Fruit fly (Drosophila melanogaster) whole organism, embryonic: ENCODE measurements around the gene kirre.

Source experiments
- ATbp ChIP-seq: fragments of 200-800 bp; sonication (Bioruptor generic); optimal IDR thresholded peaks from 2 replicates; lab custom pipeline; 2017; ENCODE audit warnings: missing biosample characterization, mild to moderate bottlenecking, missing genetic modification characterization, missing genetic modification reagents
- Abd-B ChIP-seq: fragments of 200-800 bp; sonication (Bioruptor generic); optimal IDR thresholded peaks from 2 replicates; lab custom pipeline; 2018; ENCODE audit warnings: missing biosample characterization, mild to moderate bottlenecking, missing genetic modification characterization, moderate library complexity
- Ada2b ChIP-seq: fragments of 200-800 bp; sonication (Bioruptor generic); IDR thresholded peaks from 2 replicates; pipeline ENCODE4 v1.3.6; 2022; ENCODE audit warnings: missing biosample characterization, missing genetic modification characterization
- Antp ChIP-seq: fragments of 200-800 bp; sonication (Bioruptor generic); optimal IDR thresholded peaks from 3 replicates; lab custom pipeline; 2016; ENCODE audit warnings: missing biosample characterization, missing genetic modification characterization
- CG1024 ChIP-seq: fragments of 200-800 bp; sonication (Bioruptor generic); IDR thresholded peaks from 2 replicates; pipeline ENCODE4 v1.3.6; 2022; ENCODE audit warnings: missing biosample characterization, missing genetic modification characterization
- CG10274 ChIP-seq: fragments of 200-800 bp; sonication (Bioruptor generic); optimal IDR thresholded peaks from 3 replicates; lab custom pipeline; 2017; ENCODE audit warnings: missing biosample characterization, mild to moderate bottlenecking, missing genetic modification characterization
- CG10543 ChIP-seq: fragments of 200-800 bp; sonication (Bioruptor generic); optimal IDR thresholded peaks from 3 replicates; lab custom pipeline; 2017; ENCODE audit warnings: missing biosample characterization, mild to moderate bottlenecking, missing genetic modification characterization, moderate library complexity
- CG12391 ChIP-seq: fragments of 200-800 bp; sonication (Bioruptor generic); optimal IDR thresholded peaks from 3 replicates; lab custom pipeline; 2018; ENCODE audit warnings: missing biosample characterization, mild to moderate bottlenecking, missing genetic modification characterization, moderate library complexity
- CG13424 ChIP-seq: fragments of 200-800 bp; sonication (Bioruptor generic); optimal IDR thresholded peaks from 2 replicates; lab custom pipeline; 2019; ENCODE audit warnings: missing biosample characterization, mild to moderate bottlenecking, missing genetic modification characterization, moderate library complexity
- CG13775 ChIP-seq: fragments of 200-800 bp; sonication (Bioruptor generic); optimal IDR thresholded peaks from 3 replicates; lab custom pipeline; 2017; ENCODE audit warnings: missing biosample characterization, mild to moderate bottlenecking, missing genetic modification characterization
- CG13894 ChIP-seq: fragments of 200-800 bp; sonication (Bioruptor generic); optimal IDR thresholded peaks from 3 replicates; lab custom pipeline; 2018; ENCODE audit warnings: missing biosample characterization, mild to moderate bottlenecking, missing genetic modification characterization, moderate library complexity
- CG15011 ChIP-seq: fragments of 200-800 bp; sonication (Bioruptor generic); optimal IDR thresholded peaks from 3 replicates; lab custom pipeline; 2018; ENCODE audit warnings: missing biosample characterization, mild to moderate bottlenecking, missing genetic modification characterization
- CG16813 ChIP-seq: fragments of 200-800 bp; sonication (Bioruptor generic); IDR thresholded peaks from 3 replicates; pipeline ENCODE4 v1.3.6; 2022; ENCODE audit warnings: missing biosample characterization, missing genetic modification characterization; ENCODE audit not compliant: partially characterized antibody
- CG16815 ChIP-seq: fragments of 200-800 bp; sonication (Bioruptor generic); optimal IDR thresholded peaks from 3 replicates; lab custom pipeline; 2017; ENCODE audit warnings: missing biosample characterization, mild to moderate bottlenecking, missing genetic modification characterization
- CG17912 ChIP-seq: fragments of 200-800 bp; sonication (Bioruptor generic); optimal IDR thresholded peaks from 2 replicates; lab custom pipeline; 2018; ENCODE audit warnings: missing biosample characterization, mild to moderate bottlenecking, missing genetic modification characterization
- CG1792 ChIP-seq: fragments of 200-800 bp; sonication (Bioruptor generic); optimal IDR thresholded peaks from 2 replicates; lab custom pipeline; 2016; ENCODE audit warnings: missing biosample characterization, missing genetic modification characterization
- CG2678 ChIP-seq: fragments of 200-800 bp; sonication (Bioruptor generic); optimal IDR thresholded peaks from 3 replicates; lab custom pipeline; 2019; ENCODE audit warnings: missing biosample characterization, mild to moderate bottlenecking, missing genetic modification characterization, moderate library complexity
- CG31441 ChIP-seq: fragments of 200-800 bp; sonication (Bioruptor generic); IDR thresholded peaks from 2 replicates; pipeline ENCODE4 v1.3.6; 2022; ENCODE audit warnings: missing biosample characterization, missing genetic modification characterization
- CG34224 ChIP-seq: fragments of 200-800 bp; sonication (Bioruptor generic); IDR thresholded peaks from 3 replicates; pipeline ENCODE4 v1.3.6; 2022; ENCODE audit warnings: missing biosample characterization, missing genetic modification characterization; ENCODE audit not compliant: partially characterized antibody
- CG9609 ChIP-seq: fragments of 200-800 bp; sonication (Bioruptor generic); optimal IDR thresholded peaks from 3 replicates; lab custom pipeline; 2016; ENCODE audit warnings: missing biosample characterization, missing genetic modification characterization
- CG9727 ChIP-seq: fragments of 200-800 bp; sonication (Bioruptor generic); optimal IDR thresholded peaks from 3 replicates; lab custom pipeline; 2017; ENCODE audit warnings: missing biosample characterization, mild to moderate bottlenecking, missing genetic modification characterization
- CkIIα-i1 ChIP-seq: fragments of 200-800 bp; sonication (Bioruptor generic); IDR thresholded peaks from 2 replicates; pipeline ENCODE4 v1.3.6; 2022; ENCODE audit warnings: missing biosample characterization, missing genetic modification characterization
- CoRest ChIP-seq: fragments of 200-800 bp; sonication (Bioruptor generic); optimal IDR thresholded peaks from 3 replicates; lab custom pipeline; 2018; ENCODE audit warnings: missing biosample characterization, mild to moderate bottlenecking, missing genetic modification characterization, moderate library complexity
- Dll ChIP-seq: fragments of 200-800 bp; sonication (Bioruptor generic); IDR thresholded peaks from 4 replicates; pipeline ENCODE4 v1.3.6; 2022; ENCODE audit warnings: missing biosample characterization, missing genetic modification characterization; ENCODE audit not compliant: partially characterized antibody
- E2f2 ChIP-seq: fragments of 200-800 bp; sonication (Bioruptor generic); IDR thresholded peaks from 2 replicates; pipeline ENCODE4 v1.3.6; 2022; ENCODE audit warnings: missing biosample characterization, missing genetic modification characterization
- HLH54F ChIP-seq: fragments of 200-800 bp; sonication (Bioruptor generic); optimal IDR thresholded peaks from 3 replicates; lab custom pipeline; 2016; ENCODE audit warnings: missing biosample characterization, missing genetic modification characterization
- Hand ChIP-seq: fragments of 200-800 bp; sonication (Bioruptor generic); optimal IDR thresholded peaks from 2 replicates; lab custom pipeline; 2017; ENCODE audit warnings: mild to moderate bottlenecking, missing biosample characterization, missing genetic modification reagents, missing genetic modification characterization
- Hmx ChIP-seq: fragments of 200-800 bp; sonication (Bioruptor generic); optimal IDR thresholded peaks from 2 replicates; lab custom pipeline; 2016; ENCODE audit warnings: missing biosample characterization, missing genetic modification characterization
- Hsf ChIP-seq: fragments of 200-800 bp; sonication (Bioruptor generic); optimal IDR thresholded peaks from 3 replicates; lab custom pipeline; 2016; ENCODE audit warnings: missing biosample characterization, missing genetic modification characterization
- Med ChIP-seq: fragments of 200-800 bp; sonication (Bioruptor generic); peaks from one replicate; lab custom pipeline; 2016; ENCODE audit warnings: missing biosample characterization, missing genetic modification characterization, mild to moderate bottlenecking, inconsistent platforms, moderate library complexity
- Sox100B ChIP-seq: fragments of 200-800 bp; sonication (Bioruptor generic); optimal IDR thresholded peaks from 3 replicates; lab custom pipeline; 2018; ENCODE audit warnings: missing biosample characterization, mild to moderate bottlenecking, missing genetic modification characterization
- aop ChIP-seq: fragments of 200-800 bp; sonication (Bioruptor generic); IDR thresholded peaks from 2 replicates; pipeline ENCODE4 v1.3.6; 2022; ENCODE audit warnings: missing biosample characterization, missing genetic modification characterization
- az2 ChIP-seq: fragments of 200-800 bp; sonication (Bioruptor generic); optimal IDR thresholded peaks from 3 replicates; lab custom pipeline; 2016; ENCODE audit warnings: missing biosample characterization, missing genetic modification characterization
- ci ChIP-seq: fragments of 200-800 bp; sonication (Bioruptor generic); IDR thresholded peaks from 3 replicates; pipeline ENCODE4 v1.3.6; 2022; ENCODE audit warnings: missing biosample characterization, missing genetic modification characterization
- corto ChIP-seq: fragments of 200-800 bp; sonication (Bioruptor generic); optimal IDR thresholded peaks from 2 replicates; lab custom pipeline; 2016; ENCODE audit warnings: missing biosample characterization, mild to moderate bottlenecking, missing genetic modification characterization, moderate library complexity
- crc ChIP-seq: fragments of 200-800 bp; sonication (Bioruptor generic); optimal IDR thresholded peaks from 2 replicates; lab custom pipeline; 2016; ENCODE audit warnings: missing biosample characterization, missing genetic modification characterization
- dan ChIP-seq: fragments of 200-800 bp; sonication (Bioruptor generic); IDR thresholded peaks from 2 replicates; pipeline ENCODE4 v1.3.6; 2022; ENCODE audit warnings: missing biosample characterization, missing genetic modification characterization
- fd3F ChIP-seq: fragments of 200-800 bp; sonication (Bioruptor generic); optimal IDR thresholded peaks from 2 replicates; lab custom pipeline; 2018; ENCODE audit warnings: missing biosample characterization, mild to moderate bottlenecking, missing genetic modification characterization, moderate library complexity
- fd64A ChIP-seq: fragments of 200-800 bp; sonication (Bioruptor generic); optimal IDR thresholded peaks from 3 replicates; lab custom pipeline; 2018; ENCODE audit warnings: missing biosample characterization, mild to moderate bottlenecking, missing genetic modification characterization
- fu2 ChIP-seq: fragments of 200-800 bp; sonication (Bioruptor generic); optimal IDR thresholded peaks from 2 replicates; lab custom pipeline; 2016; ENCODE audit warnings: missing biosample characterization, missing genetic modification characterization
- lab ChIP-seq: fragments of 200-800 bp; sonication (Bioruptor generic); optimal IDR thresholded peaks from 3 replicates; lab custom pipeline; 2017; ENCODE audit warnings: missing biosample characterization, missing genetic modification characterization, mild to moderate bottlenecking, moderate library complexity, missing genetic modification reagents
- onecut ChIP-seq: fragments of 200-800 bp; sonication (Bioruptor generic); IDR thresholded peaks from 2 replicates; pipeline ENCODE4 v1.3.6; 2022; ENCODE audit warnings: missing biosample characterization, missing genetic modification characterization
- phol ChIP-seq: fragments of 200-800 bp; sonication (Bioruptor generic); optimal IDR thresholded peaks from 3 replicates; lab custom pipeline; 2018; ENCODE audit warnings: missing biosample characterization, mild to moderate bottlenecking, missing genetic modification characterization, moderate library complexity
- ranshi ChIP-seq: fragments of 200-800 bp; sonication (Bioruptor generic); IDR thresholded peaks from 2 replicates; pipeline ENCODE4 v1.3.6; 2022; ENCODE audit warnings: missing biosample characterization, missing genetic modification characterization
- ro ChIP-seq: fragments of 200-800 bp; sonication (Bioruptor generic); IDR thresholded peaks from 2 replicates; pipeline ENCODE4 v1.3.6; 2022; ENCODE audit warnings: missing biosample characterization, missing genetic modification characterization
- sens ChIP-seq: fragments of 200-800 bp; sonication (Bioruptor generic); peaks from one replicate; lab custom pipeline; 2016; ENCODE audit warnings: missing biosample characterization, missing genetic modification characterization
- stwl ChIP-seq: fragments of 200-800 bp; sonication (Bioruptor generic); optimal IDR thresholded peaks from 3 replicates; lab custom pipeline; 2018; ENCODE audit warnings: missing biosample characterization, mild to moderate bottlenecking, missing genetic modification characterization, moderate library complexity
- tup ChIP-seq: fragments of 200-800 bp; sonication (Bioruptor generic); optimal IDR thresholded peaks from 2 replicates; lab custom pipeline; 2016; ENCODE audit warnings: missing biosample characterization, mild to moderate bottlenecking, missing genetic modification characterization, moderate library complexity
- wor ChIP-seq: fragments of 200-800 bp; sonication (Bioruptor generic); IDR thresholded peaks from 2 replicates; pipeline ENCODE4 v1.3.6; 2022; ENCODE audit warnings: missing biosample characterization, missing genetic modification characterization
- zfh1 ChIP-seq: fragments of 200-800 bp; sonication (Bioruptor generic); IDR thresholded peaks from 3 replicates; pipeline ENCODE4 v1.3.6; 2022; ENCODE audit warnings: missing biosample characterization, missing genetic modification characterization

Gene kirre

DNA sequence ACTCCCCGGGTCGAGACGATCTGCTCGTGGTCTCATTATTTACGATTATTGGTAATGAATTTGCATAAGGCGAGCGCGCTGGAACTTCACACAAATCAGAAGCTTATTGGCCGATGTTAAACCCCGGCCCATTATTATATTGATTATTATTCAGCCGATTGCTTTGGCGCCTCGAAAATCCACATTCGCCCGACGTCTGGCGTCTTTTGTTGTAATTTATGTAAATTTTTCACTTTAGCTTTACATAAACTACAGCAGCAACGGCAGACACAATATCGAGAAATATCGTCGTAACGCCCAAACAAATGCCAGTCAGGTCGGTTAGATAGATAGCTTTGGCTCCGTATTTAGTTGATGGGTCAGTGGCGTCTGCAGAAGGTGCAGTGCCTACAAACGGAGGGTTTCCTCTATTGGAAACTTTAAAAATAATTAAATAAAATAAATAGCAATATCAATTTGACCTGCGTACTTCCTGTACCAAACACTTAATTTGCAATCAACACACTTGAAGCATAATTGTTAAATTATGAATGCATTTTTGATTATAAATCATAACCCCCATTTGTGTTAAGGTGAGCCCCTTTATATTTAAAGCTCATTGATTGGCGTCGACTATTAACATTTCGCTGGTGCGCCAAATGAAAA lies 279.3 kb downstream of the kirre start (continued):
- TF ChIP-seq CG31441 (GFP tag; lab: Robert Waterston, UW) = peak; percentile 76
- no peak for TF ChIP-seq CG16813 (GFP tag; lab: Robert Waterston, UW)
- no peak for TF ChIP-seq Antp (GFP tag; lab: Kevin White, UChicago)
- TF ChIP-seq Dll = no peak
- no peak for TF ChIP-seq CG13775 (GFP tag; lab: Kevin White, UChicago)
- peak; percentile 71 for TF ChIP-seq Ada2b
- TF ChIP-seq CG10274 (GFP tag; lab: Kevin White, UChicago) = no peak
- TF ChIP-seq CkIIα-i1 (GFP tag; lab: Robert Waterston, UW) = no peak
- no peak for TF ChIP-seq fu2 (GFP tag; lab: Kevin White, UChicago)
- TF ChIP-seq Abd-B (GFP tag; lab: Kevin White, UChicago) = peak; percentile 63
- no peak for TF ChIP-seq HLH54F (GFP tag; lab: Kevin White, UChicago)
- peak; percentile 30 for TF ChIP-seq az2 (GFP tag; lab: Kevin White, UChicago)
- peak; percentile 73 for TF ChIP-seq CG13424
- TF ChIP-seq CG13894 (tag; lab: Kevin White, UChicago) = peak; percentile 87
- peak; percentile 66 for TF ChIP-seq Med
- no peak for TF ChIP-seq E2f2
- no peak for TF ChIP-seq dan
- peak; percentile 68 for TF ChIP-seq ci (GFP tag; lab: Robert Waterston, UW)
- no peak for TF ChIP-seq crc (GFP tag; lab: Kevin White, UChicago)
- TF ChIP-seq Sox100B (GFP tag; lab: Kevin White, UChicago) = peak; percentile 65
- TF ChIP-seq wor (GFP tag; lab: Robert Waterston, UW) = no peak
- TF ChIP-seq fd3F (GFP tag; lab: Kevin White, UChicago) = peak; percentile 56
- TF ChIP-seq ranshi (GFP tag; lab: Robert Waterston, UW) = peak; percentile 43; the same call in 1 of the 2 replicates
- TF ChIP-seq sens (GFP tag; lab: Kevin White, UChicago) = peak; percentile 53
- TF ChIP-seq CG34224 = no peak
- TF ChIP-seq aop (GFP tag; lab: Robert Waterston, UW) = no peak
- no peak for TF ChIP-seq CG1792
- TF ChIP-seq CG9727 (GFP tag; lab: Kevin White, UChicago) = no peak
- TF ChIP-seq CG17912 (GFP tag; lab: Kevin White, UChicago) = no peak
- no peak for TF ChIP-seq stwl
- TF ChIP-seq onecut (GFP tag; lab: Robert Waterston, UW) = 0 out of 2 replicates have a peak, but pooled peaks have one; percentile 5
- TF ChIP-seq CG9609 (GFP tag; lab: Kevin White, UChicago) = no peak
- TF ChIP-seq corto (GFP tag; lab: Kevin White, UChicago) = no peak
- no peak for TF ChIP-seq CG1024
- TF ChIP-seq ro = no peak
- TF ChIP-seq Hsf (GFP tag; lab: Kevin White, UChicago) = no peak
- no peak for TF ChIP-seq Hmx (GFP tag; lab: Kevin White, UChicago)
- TF ChIP-seq CG2678 (tag; lab: Kevin White, UChicago) = peak; percentile 77
- no peak for TF ChIP-seq CG15011 (GFP tag; lab: Kevin White, UChicago)
- peak; percentile 56 for TF ChIP-seq phol (tag; lab: Kevin White, UChicago)
- TF ChIP-seq zfh1 (GFP tag; lab: Robert Waterston, UW) = no peak
- peak; percentile 25 for TF ChIP-seq tup (GFP tag; lab: Kevin White, UChicago)
- peak; percentile 70 for TF ChIP-seq CoRest (tag; lab: Kevin White, UChicago)
- no peak for TF ChIP-seq CG16815 (GFP tag; lab: Kevin White, UChicago)
- no peak for TF ChIP-seq Hand (GFP tag; lab: Kevin White, UChicago)
- TF ChIP-seq ATbp (GFP tag; lab: Kevin White, UChicago) = peak; percentile 47
- TF ChIP-seq CG12391 (tag; lab: Kevin White, UChicago) = peak; percentile 49
- TF ChIP-seq CG10543 = peak; percentile 37
- peak; percentile 64 for TF ChIP-seq lab (GFP tag; lab: Kevin White, UChicago)
- no peak for TF ChIP-seq fd64A (GFP tag; lab: Kevin White, UChicago)
